Worm (Caenorhabditis elegans) whole organism, late embryonic: ENCODE data around the gene F14D7.6.

Source experiments
- K09A11.1 ChIP-seq: sonication (generic microtip); optimal IDR thresholded peaks from 2 replicates; lab custom pipeline; 2017; ENCODE audit warnings: antibody characterized with exemption, mild to moderate bottlenecking, missing genetic modification characterization, missing compliant biosample characterization; ENCODE audit not compliant: insufficient read depth
- ceh-9 ChIP-seq: sonication (generic microtip); optimal IDR thresholded peaks from 2 replicates; lab custom pipeline; 2016; ENCODE audit warnings: mild to moderate bottlenecking, missing genetic modification characterization, inconsistent platforms, missing compliant biosample characterization
- che-1 ChIP-seq: sonication (generic microtip); optimal IDR thresholded peaks from 2 replicates; lab custom pipeline; 2016; ENCODE audit warnings: mild to moderate bottlenecking, missing genetic modification characterization, missing compliant biosample characterization
- nhr-232 ChIP-seq: sonication (generic microtip); optimal IDR thresholded peaks from 2 replicates; lab custom pipeline; 2016; ENCODE audit warnings: missing genetic modification characterization, missing compliant biosample characterization

ce11 chrV:14283241-14283640 is 18.0 kb upstream of the F14D7.6 start, which contains the start of gene F40G12.10:
- TF ChIP-seq nhr-232 (no peak), ceh-9 (tag; lab: Kevin White, UChicago) (no peak), K09A11.1 (tag; lab: Kevin White, UChicago) (no peak), che-1 (tag; lab: Kevin White, UChicago) (no peak)
